Worm (Caenorhabditis elegans): ENCODE measurements around the gene psd-1.
A peak's percentile ranks its signal among the peaks of the same experiment; 100 is the strongest.

ce11 chrIII:7273718-7274117, 1.5 kb downstream of the psd-1 start:
- TF ChIP-seq mxl-3 (GFP tag; optimal IDR thresholded peaks at IDR 0.05) (peak; percentile 2), F49E8.2 (tag; optimal IDR thresholded peaks at IDR 0.05; ENCODE audit: borderline replicate concordance) (no peak), attf-4 (tag; optimal IDR thresholded peaks at IDR 0.05) (no peak), dmd-9 (GFP tag; IDR thresholded peaks at IDR 0.05) (no peak), egl-27 (tag; optimal IDR thresholded peaks at IDR 0.05) (no peak), lin-39 (tag; optimal IDR thresholded peaks at IDR 0.05) (no peak), ama-1 (optimal IDR thresholded peaks at IDR 0.05) (no peak), unc-62 (GFP tag; optimal IDR thresholded peaks at IDR 0.05 in 1 of 2) (no peak), unc-62 (tag; optimal IDR thresholded peaks at IDR 0.05) (no peak), snpc-4 (tag; optimal IDR thresholded peaks at IDR 0.05) (no peak), nhr-76 (tag; optimal IDR thresholded peaks at IDR 0.05) (no peak), dve-1 (tag; optimal IDR thresholded peaks at IDR 0.05; ENCODE audit: insufficient read depth) (no peak), nhr-77 (tag; optimal IDR thresholded peaks at IDR 0.05) (no peak), nhr-6 (tag; optimal IDR thresholded peaks at IDR 0.05) (no peak), tra-1 (GFP tag; IDR thresholded peaks at IDR 0.05) (no peak)
